Worm (Caenorhabditis elegans) whole organism, young adult: ENCODE measurements around the gene syp-1.
A peak's percentile ranks its signal among the peaks of the same experiment; 100 is the strongest.

Source experiments
- B0019.2 ChIP-seq: fragments of 200-800 bp; sonication (Bioruptor generic); conservative IDR thresholded peaks from 2 replicates; pipeline ENCODE4 v1.3.6; 2022; ENCODE audit warnings: missing genetic modification reagents, missing genetic modification characterization, missing compliant biosample characterization
- F10E7.11 ChIP-seq: sonication (generic microtip); optimal IDR thresholded peaks from 2 replicates; lab custom pipeline; 2017; ENCODE audit warnings: mild to moderate bottlenecking, missing genetic modification characterization, moderate library complexity, missing compliant biosample characterization
- F22D6.2 ChIP-seq: sonication (generic microtip); optimal IDR thresholded peaks from 2 replicates; lab custom pipeline; 2016; ENCODE audit warnings: mild to moderate bottlenecking, missing genetic modification characterization, missing compliant biosample characterization
- F33H1.4 ChIP-seq: fragments of 200-800 bp; sonication (Bioruptor generic); IDR thresholded peaks from 2 replicates; pipeline ENCODE4 v1.3.6; 2022; ENCODE audit warnings: missing genetic modification reagents, missing genetic modification characterization, missing compliant biosample characterization
- F52B5.7 ChIP-seq: sonication (generic microtip); optimal IDR thresholded peaks from 2 replicates; lab custom pipeline; 2016; ENCODE audit warnings: mild to moderate bottlenecking, missing genetic modification characterization, missing compliant biosample characterization
- Y67H2A.10 ChIP-seq: fragments of 200-800 bp; sonication (Bioruptor generic); conservative IDR thresholded peaks from 2 replicates; pipeline ENCODE4 v1.3.6; 2022; ENCODE audit warnings: missing genetic modification reagents, missing genetic modification characterization, missing compliant biosample characterization
- Y95B8A.8 ChIP-seq: fragments of 200-800 bp; sonication (Bioruptor generic); IDR thresholded peaks from 2 replicates; pipeline ENCODE4 v1.3.6; 2022; ENCODE audit warnings: missing genetic modification reagents, missing genetic modification characterization, missing compliant biosample characterization
- akir-1 ChIP-seq: fragments of 200-800 bp; sonication (Bioruptor generic); optimal IDR thresholded peaks from 2 replicates; lab custom pipeline; 2018; ENCODE audit warnings: mild to moderate bottlenecking, missing genetic modification characterization, moderate library complexity, missing compliant biosample characterization
- ama-1 ChIP-seq, 3 experiments: fragments of 150-350 bp in 1 of 3; sonication (generic microtip) in 2 of 3; optimal IDR thresholded peaks; 2 replicates each; lab custom pipeline; 2014 to 2018; ENCODE audit warnings: missing biosample characterization in 2 of 3, missing genetic modification characterization in 2 of 3, missing genetic modification reagents in 2 of 3
- aptf-3 ChIP-seq: fragments of 200-800 bp; sonication (Bioruptor generic); IDR thresholded peaks from 2 replicates; pipeline ENCODE4 v1.3.6; 2022; ENCODE audit warnings: missing genetic modification characterization, missing compliant biosample characterization
- athp-1 ChIP-seq: sonication (generic microtip); optimal IDR thresholded peaks from 2 replicates; lab custom pipeline; 2017; ENCODE audit warnings: mild to moderate bottlenecking, missing genetic modification characterization, missing compliant biosample characterization
- attf-5 ChIP-seq: fragments of 200-800 bp; sonication (Bioruptor generic); optimal IDR thresholded peaks from 2 replicates; lab custom pipeline; 2018; ENCODE audit warnings: mild to moderate bottlenecking, missing genetic modification characterization, missing compliant biosample characterization
- attf-6 ChIP-seq: fragments of 200-800 bp; sonication (Bioruptor generic); IDR thresholded peaks from 2 replicates; pipeline ENCODE4 v1.3.6; 2022; ENCODE audit warnings: missing genetic modification reagents, missing genetic modification characterization, missing compliant biosample characterization
- bed-1 ChIP-seq: fragments of 200-800 bp; sonication (Bioruptor generic); IDR thresholded peaks from 2 replicates; pipeline ENCODE4 v1.3.6; 2022; ENCODE audit warnings: missing genetic modification reagents, missing genetic modification characterization, missing compliant biosample characterization
- cebp-1 ChIP-seq, 2 experiments: fragments of 200-800 bp in 1 of 2; sonication (Bioruptor generic) in 1 of 2; sonication (generic microtip) in 1 of 2; IDR thresholded peaks in 1 of 2; optimal IDR thresholded peaks in 1 of 2; 2 replicates each; pipeline versions ENCODE4 v1.3.6 to Lab custom; 2017 to 2022; ENCODE audit warnings: missing compliant biosample characterization in 2 of 2, missing genetic modification characterization in 2 of 2, mild to moderate bottlenecking in 1 of 2, missing genetic modification reagents in 1 of 2, moderate library complexity in 1 of 2
- cebp-2 ChIP-seq: fragments of 200-800 bp; sonication (Bioruptor generic); IDR thresholded peaks from 2 replicates; pipeline ENCODE4 v1.3.6; 2022; ENCODE audit warnings: missing genetic modification characterization, missing compliant biosample characterization
- ceh-27 ChIP-seq: fragments of 200-800 bp; sonication (Bioruptor generic); optimal IDR thresholded peaks from 2 replicates; lab custom pipeline; 2018; ENCODE audit warnings: mild to moderate bottlenecking, missing genetic modification characterization, moderate library complexity, missing compliant biosample characterization
- ceh-58 ChIP-seq: fragments of 200-800 bp; sonication (Bioruptor generic); IDR thresholded peaks from 2 replicates; pipeline ENCODE4 v1.3.6; 2022; ENCODE audit warnings: missing genetic modification characterization, missing compliant biosample characterization
- dox-1 ChIP-seq: fragments of 200-800 bp; sonication (Bioruptor generic); IDR thresholded peaks from 2 replicates; pipeline ENCODE4 v1.3.6; 2022; ENCODE audit warnings: missing genetic modification reagents, missing genetic modification characterization, missing compliant biosample characterization
- egl-18 ChIP-seq: fragments of 200-800 bp; sonication (Bioruptor generic); IDR thresholded peaks from 2 replicates; pipeline ENCODE4 v1.3.6; 2022; ENCODE audit warnings: missing genetic modification reagents, missing genetic modification characterization, missing compliant biosample characterization
- egl-44 ChIP-seq: fragments of 200-800 bp; sonication (Bioruptor generic); IDR thresholded peaks from 2 replicates; pipeline ENCODE4 v1.3.6; 2022; ENCODE audit warnings: missing genetic modification reagents, missing genetic modification characterization, missing compliant biosample characterization
- egrh-3 ChIP-seq: fragments of 200-800 bp; sonication (Bioruptor generic); IDR thresholded peaks from 2 replicates; pipeline ENCODE4 v1.3.6; 2022; ENCODE audit warnings: missing genetic modification reagents, missing genetic modification characterization, missing compliant biosample characterization
- fkh-3 ChIP-seq: sonication (generic microtip); optimal IDR thresholded peaks from 2 replicates; lab custom pipeline; 2016; ENCODE audit warnings: mild to moderate bottlenecking, missing genetic modification characterization, missing compliant biosample characterization
- hlh-12 ChIP-seq: sonication (generic microtip); optimal IDR thresholded peaks from 2 replicates; lab custom pipeline; 2016; ENCODE audit warnings: missing genetic modification characterization, missing compliant biosample characterization
- hmg-20 ChIP-seq: fragments of 200-800 bp; sonication (Bioruptor generic); IDR thresholded peaks from 2 replicates; pipeline ENCODE4 v1.3.6; 2022; ENCODE audit warnings: missing genetic modification reagents, missing genetic modification characterization, missing compliant biosample characterization
- hrde-1 ChIP-seq: sonication (generic microtip); optimal IDR thresholded peaks from 2 replicates; lab custom pipeline; 2016; ENCODE audit warnings: missing genetic modification characterization, mild to moderate bottlenecking, missing compliant biosample characterization, moderate library complexity, missing genotype, missing genetic modification reagents, borderline replicate concordance
- let-526 ChIP-seq: fragments of 200-800 bp; sonication (Bioruptor generic); IDR thresholded peaks from 2 replicates; pipeline ENCODE4 v1.3.6; 2022; ENCODE audit warnings: missing genetic modification reagents, missing genetic modification characterization, missing compliant biosample characterization
- lin-26 ChIP-seq: fragments of 200-800 bp; sonication (Bioruptor generic); IDR thresholded peaks from 2 replicates; pipeline ENCODE4 v1.3.6; 2022; ENCODE audit warnings: missing genetic modification reagents, missing genetic modification characterization, missing compliant biosample characterization
- lin-35 ChIP-seq, 3 experiments: fragments of 150-350 bp in 2 of 3; sonication (generic microtip) in 1 of 3; optimal IDR thresholded peaks; 2 replicates each; lab custom pipeline; 2014 to 2018; ENCODE audit warnings: missing biosample characterization in 3 of 3, missing genetic modification characterization in 3 of 3, missing genetic modification reagents in 3 of 3
- lsl-1 ChIP-seq: fragments of 200-800 bp; sonication (Bioruptor generic); optimal IDR thresholded peaks from 2 replicates; lab custom pipeline; 2018; ENCODE audit warnings: mild to moderate bottlenecking, missing genetic modification characterization, moderate library complexity, missing compliant biosample characterization
- lsy-27 ChIP-seq: sonication (generic microtip); optimal IDR thresholded peaks from 2 replicates; lab custom pipeline; 2017; ENCODE audit warnings: missing genetic modification characterization, mild to moderate bottlenecking, missing compliant biosample characterization, antibody characterized with exemption, missing genotype, borderline replicate concordance; ENCODE audit not compliant: insufficient read depth
- madf-8 ChIP-seq: fragments of 200-800 bp; sonication (Bioruptor generic); conservative IDR thresholded peaks from 2 replicates; pipeline ENCODE4 v1.3.6; 2022; ENCODE audit warnings: missing genetic modification reagents, missing genetic modification characterization, missing compliant biosample characterization
- mes-4 ChIP-seq: sonication (generic microtip); optimal IDR thresholded peaks from 2 replicates; lab custom pipeline; 2016; ENCODE audit warnings: missing genotype, missing genetic modification characterization, missing compliant biosample characterization
- nfya-1 ChIP-seq: sonication (generic microtip); optimal IDR thresholded peaks from 2 replicates; lab custom pipeline; 2017; ENCODE audit warnings: antibody characterized with exemption, missing compliant biosample characterization, missing genetic modification characterization, borderline replicate concordance; ENCODE audit not compliant: insufficient read depth
- nhr-27 ChIP-seq: fragments of 200-800 bp; sonication (Bioruptor generic); optimal IDR thresholded peaks from 2 replicates; lab custom pipeline; 2018; ENCODE audit warnings: mild to moderate bottlenecking, missing genetic modification characterization, moderate library complexity, missing compliant biosample characterization
- pha-4 ChIP-seq: fragments of 150-350 bp; sonication (generic microtip); optimal IDR thresholded peaks from 2 replicates; lab custom pipeline; 2014; ENCODE audit warnings: missing biosample characterization, missing genetic modification reagents, missing genetic modification characterization
- rcor-1 ChIP-seq: fragments of 200-800 bp; sonication (Bioruptor generic); IDR thresholded peaks from 2 replicates; pipeline ENCODE4 v1.3.6; 2022; ENCODE audit warnings: missing genetic modification reagents, missing genetic modification characterization, missing compliant biosample characterization
- sdz-38 ChIP-seq: sonication (generic microtip); optimal IDR thresholded peaks from 2 replicates; lab custom pipeline; 2016; ENCODE audit warnings: missing genotype, missing genetic modification characterization, missing compliant biosample characterization
- snpc-1.1 ChIP-seq: sonication (generic microtip); optimal IDR thresholded peaks from 2 replicates; lab custom pipeline; 2017; ENCODE audit warnings: missing genetic modification characterization, mild to moderate bottlenecking, missing compliant biosample characterization, antibody characterized with exemption, moderate library complexity, missing genotype, missing genetic modification reagents; ENCODE audit not compliant: insufficient read depth
- snpc-4 ChIP-seq, 5 experiments: fragments of 150-350 bp in 1 of 5; sonication (generic microtip) in 4 of 5; optimal IDR thresholded peaks; 2 replicates each; lab custom pipeline; 2014 to 2018; ENCODE audit warnings: missing genetic modification characterization in 5 of 5, missing biosample characterization in 3 of 5, antibody characterized with exemption in 2 of 5, mild to moderate bottlenecking in 2 of 5, missing compliant biosample characterization in 2 of 5, missing genotype in 2 of 5, moderate library complexity in 2 of 5, missing genetic modification reagents in 1 of 5
- somi-1 ChIP-seq: fragments of 200-800 bp; sonication (Bioruptor generic); optimal IDR thresholded peaks from 2 replicates; lab custom pipeline; 2018; ENCODE audit warnings: mild to moderate bottlenecking, missing genetic modification characterization, missing compliant biosample characterization
- tlf-1 ChIP-seq: fragments of 200-800 bp; sonication (Bioruptor generic); optimal IDR thresholded peaks from 2 replicates; lab custom pipeline; 2018; ENCODE audit warnings: mild to moderate bottlenecking, missing genetic modification characterization, missing compliant biosample characterization
- xnd-1 ChIP-seq: sonication (generic microtip); optimal IDR thresholded peaks from 2 replicates; lab custom pipeline; 2016; ENCODE audit warnings: missing genotype, missing genetic modification reagents, missing genetic modification characterization, missing compliant biosample characterization
- zfh-2 ChIP-seq: fragments of 200-800 bp; sonication (Bioruptor generic); conservative IDR thresholded peaks from 2 replicates; pipeline ENCODE4 v1.3.6; 2022; ENCODE audit warnings: missing genetic modification reagents, missing genetic modification characterization, missing compliant biosample characterization
- zim-3 ChIP-seq: sonication (generic microtip); optimal IDR thresholded peaks from 2 replicates; lab custom pipeline; 2017; ENCODE audit warnings: mild to moderate bottlenecking, missing genetic modification characterization, moderate library complexity, missing compliant biosample characterization
- ztf-25 ChIP-seq: fragments of 200-800 bp; sonication (Bioruptor generic); IDR thresholded peaks from 2 replicates; pipeline ENCODE4 v1.3.6; 2022; ENCODE audit warnings: missing genetic modification reagents, missing genetic modification characterization, missing compliant biosample characterization

Gene syp-1

DNA sequence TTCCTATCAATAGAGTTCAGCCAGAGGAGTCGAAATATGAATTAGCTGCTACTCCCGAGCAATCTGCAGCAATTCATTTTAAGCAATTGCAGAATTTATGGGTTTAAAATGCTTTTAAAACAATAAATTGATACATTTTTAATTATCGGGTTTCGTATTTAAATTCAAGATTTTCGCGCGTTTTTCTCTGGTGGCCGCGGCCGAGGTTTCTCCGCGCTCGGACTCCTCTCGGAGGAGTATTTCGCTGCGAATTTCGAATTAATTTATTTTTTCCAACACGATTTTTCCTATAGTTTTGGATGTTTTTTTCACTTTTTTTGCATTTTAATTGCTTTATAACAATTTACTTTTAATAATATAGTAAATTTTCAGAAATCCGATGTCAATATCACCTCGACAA is 2.6 kb upstream of the syp-1 start, which contains the start of gene F13A7.14 (continued):
- TF ChIP-seq nfya-1 (tag; lab: Kevin White, UChicago) (no peak), akir-1 (GFP tag; lab: Kevin White, UChicago) (peak; percentile 61), lin-26 (no peak), egl-44 (GFP tag; lab: Robert Waterston, UW) (peak; percentile 17; the same call in 1 of the 2 replicates), hmg-20 (GFP tag; lab: Robert Waterston, UW) (peak; percentile 62; the same call in 1 of the 2 replicates), zim-3 (no peak), ceh-58 (GFP tag; lab: Robert Waterston, UW) (no peak), egrh-3 (GFP tag; lab: Robert Waterston, UW) (0 out of 2 replicates have a peak, but pooled peaks have one; percentile 42), sdz-38 (tag; lab: Kevin White, UChicago) (no peak), let-526 (0 out of 2 replicates have a peak, but pooled peaks have one; percentile 51), snpc-4 (GFP tag; optimal IDR thresholded peaks at IDR 0.05; lab: Kevin White, UChicago) (no peak), snpc-4 (tag; optimal IDR thresholded peaks at IDR 0.05; lab: Kevin White, UChicago) (peak in 3 of 4 experiments; percentile 53 to 72 (median 69)), athp-1 (tag; lab: Kevin White, UChicago) (peak; percentile 42), lsl-1 (GFP tag; lab: Kevin White, UChicago) (peak; percentile 36), F52B5.7 (tag; lab: Kevin White, UChicago) (no peak), ceh-27 (GFP tag; lab: Kevin White, UChicago) (peak; percentile 80), somi-1 (GFP tag; lab: Kevin White, UChicago) (peak; percentile 2), nhr-27 (no peak), aptf-3 (no peak), ztf-25 (GFP tag; lab: Robert Waterston, UW) (no peak), mes-4 (tag; lab: Kevin White, UChicago) (no peak), ama-1 (optimal IDR thresholded peaks at IDR 0.05; lab: Kevin White, UChicago) (no peak), ama-1 (GFP tag; optimal IDR thresholded peaks at IDR 0.05; lab: Kevin White, UChicago) (no peak), snpc-1.1 (no peak), cebp-2 (no peak), cebp-1 (GFP tag; IDR thresholded peaks at IDR 0.05; lab: Robert Waterston, UW) (no peak), cebp-1 (tag; optimal IDR thresholded peaks at IDR 0.05; lab: Kevin White, UChicago) (peak; percentile 39), hlh-12 (no peak), F33H1.4 (GFP tag; lab: Robert Waterston, UW) (peak; percentile 51), F10E7.11 (tag; lab: Kevin White, UChicago) (no peak), pha-4 (tag; lab: Kevin White, UChicago) (no peak), fkh-3 (tag; lab: Kevin White, UChicago) (no peak), dox-1 (peak; percentile 75), tlf-1 (GFP tag; lab: Kevin White, UChicago) (no peak), Y67H2A.10 (GFP tag; lab: Robert Waterston, UW) (no peak), bed-1 (GFP tag; lab: Robert Waterston, UW) (no peak), madf-8 (GFP tag; lab: Robert Waterston, UW) (peak; percentile 66), lsy-27 (no peak), rcor-1 (GFP tag; lab: Robert Waterston, UW) (peak; percentile 70), Y95B8A.8 (GFP tag; lab: Robert Waterston, UW) (no peak), F22D6.2 (tag; lab: Kevin White, UChicago) (peak; percentile 36), xnd-1 (peak; percentile 6), hrde-1 (tag; lab: Kevin White, UChicago) (no peak), lin-35 (GFP tag; optimal IDR thresholded peaks at IDR 0.05; lab: Kevin White, UChicago) (peak; percentile 16 to 90 (median 30)), egl-18 (GFP tag; lab: Robert Waterston, UW) (no peak), attf-5 (GFP tag; lab: Kevin White, UChicago) (no peak), B0019.2 (GFP tag; lab: Robert Waterston, UW) (no peak), zfh-2 (GFP tag; lab: Robert Waterston, UW) (no peak), attf-6 (GFP tag; lab: Robert Waterston, UW) (peak; percentile 76)
